Worm (Caenorhabditis elegans): ENCODE measurements around the gene Y50E8A.12.

The Y50E8A.12 gene

DNA sequence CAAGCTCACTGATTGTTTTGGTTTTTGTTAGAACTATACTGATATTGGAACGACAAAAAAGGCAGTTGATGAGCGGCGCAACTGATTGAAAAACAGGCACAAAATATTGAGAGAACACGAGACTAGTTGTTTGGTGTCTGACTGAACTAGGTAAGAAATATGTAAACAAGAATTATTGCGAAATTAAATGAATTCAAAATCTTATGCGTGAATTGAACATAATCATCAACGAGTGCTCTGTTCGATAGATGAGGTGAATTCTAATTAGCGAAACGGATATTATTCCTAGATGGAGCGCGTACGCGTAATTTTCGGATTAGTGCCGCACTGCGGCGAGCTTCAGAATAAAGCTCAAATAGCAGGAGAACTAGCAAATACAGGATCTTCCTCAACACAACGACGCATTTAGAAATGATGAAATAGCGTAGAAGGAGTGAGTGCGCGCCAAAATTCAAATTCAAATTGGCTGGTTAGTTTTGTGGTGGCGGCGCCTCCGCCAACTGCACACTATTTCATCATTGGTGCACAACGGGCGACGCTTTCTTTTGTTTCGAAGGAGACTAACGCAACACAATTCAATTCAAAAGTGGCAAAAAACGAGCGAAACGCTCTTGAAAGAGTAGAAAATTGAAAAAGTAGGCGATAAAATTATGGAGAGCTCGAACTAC is 48.2 kb upstream of the Y50E8A.12 start:
- peak in 1 of 2 experiments; percentile 3 for TF ChIP-seq unc-62 (GFP tag; optimal IDR thresholded peaks at IDR 0.05 in 1 of 2)
- TF ChIP-seq unc-62 (tag; optimal IDR thresholded peaks at IDR 0.05), result no peak
- no peak for TF ChIP-seq lin-13 (GFP tag; optimal IDR thresholded peaks at IDR 0.05)
- TF ChIP-seq hlh-30 (tag; optimal IDR thresholded peaks at IDR 0.05; ENCODE audit: insufficient read depth), result no peak
- TF ChIP-seq fkh-10 (GFP tag; optimal IDR thresholded peaks at IDR 0.05), result no peak
- no peak for TF ChIP-seq lin-1 (GFP tag; IDR thresholded peaks at IDR 0.05)
- TF ChIP-seq zag-1 (tag; optimal IDR thresholded peaks at IDR 0.05), result no peak
- no peak for TF ChIP-seq nhr-102 (tag; optimal IDR thresholded peaks at IDR 0.05)
- TF ChIP-seq daf-16 (GFP tag; optimal IDR thresholded peaks at IDR 0.05), result no peak
- peak; percentile 80 for TF ChIP-seq daf-16 (tag; optimal IDR thresholded peaks at IDR 0.05)
- no peak for TF ChIP-seq mxl-2 (GFP tag; conservative IDR thresholded peaks at IDR 0.05)
- TF ChIP-seq zip-2 (tag; optimal IDR thresholded peaks at IDR 0.05), result no peak
- no peak for TF ChIP-seq pha-4 (GFP tag; IDR thresholded peaks at IDR 0.05)
- no peak for TF ChIP-seq pha-4 (tag; optimal IDR thresholded peaks at IDR 0.05)
- peak; percentile 44 for TF ChIP-seq aha-1 (tag)
- no peak for TF ChIP-seq nhr-11 (tag; optimal IDR thresholded peaks at IDR 0.05)
- no peak for TF ChIP-seq dmd-8 (GFP tag; IDR thresholded peaks at IDR 0.05)
- TF ChIP-seq F44E2.7 (GFP tag; IDR thresholded peaks at IDR 0.05), result no peak
- no peak; the same call in 1 of the 2 replicates for TF ChIP-seq egl-43 (GFP tag; IDR thresholded peaks at IDR 0.05)
- TF ChIP-seq T26A8.4 (GFP tag; IDR thresholded peaks at IDR 0.05), result no peak
- TF ChIP-seq nhr-77 (tag; optimal IDR thresholded peaks at IDR 0.05), result peak; percentile 13
- no peak for TF ChIP-seq mxl-3 (GFP tag; optimal IDR thresholded peaks at IDR 0.05)
- TF ChIP-seq zfp-3 (GFP tag; conservative IDR thresholded peaks at IDR 0.05), result no peak
- TF ChIP-seq T20F7.1 (GFP tag; optimal IDR thresholded peaks at IDR 0.05), result no peak
- no peak for TF ChIP-seq ceh-28 (tag; optimal IDR thresholded peaks at IDR 0.05)
- no peak for TF ChIP-seq saeg-2 (GFP tag; IDR thresholded peaks at IDR 0.05)
- TF ChIP-seq Y48G9A.11 (GFP tag; IDR thresholded peaks at IDR 0.05), result no peak

DNA sequence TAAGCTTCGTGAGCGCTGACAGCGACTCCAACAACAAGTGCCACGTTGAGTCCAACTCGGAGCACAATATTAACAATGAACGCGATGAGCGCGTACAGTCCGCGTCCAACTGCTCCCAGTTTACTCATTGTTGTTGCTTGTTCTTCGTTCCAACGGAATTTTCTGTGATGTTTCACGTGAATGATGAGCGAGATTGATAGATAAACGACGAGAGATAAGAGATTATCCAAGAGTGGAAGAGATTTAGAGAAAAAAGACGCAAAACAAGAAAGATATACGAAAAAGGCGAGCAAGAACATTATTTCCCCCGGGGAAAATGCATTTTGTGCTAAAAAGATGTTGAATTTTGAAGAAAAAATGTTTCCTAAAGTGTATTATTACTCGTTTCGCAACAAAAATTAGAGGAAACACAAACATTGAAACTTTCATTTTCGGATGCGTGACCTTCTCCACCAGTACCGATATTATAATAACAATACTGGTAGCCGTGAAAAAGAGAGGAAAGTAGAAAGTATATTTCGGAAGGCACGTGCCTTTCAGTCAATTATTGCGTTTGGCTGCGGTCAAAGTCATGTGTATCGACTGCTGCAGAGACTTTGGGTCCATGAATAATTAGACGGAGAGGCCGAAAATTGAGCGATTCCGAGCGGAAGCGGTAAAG is 47.6 kb upstream of the Y50E8A.12 start:
- TF ChIP-seq nhr-11 (tag; optimal IDR thresholded peaks at IDR 0.05), result peak; percentile 2
- peak; percentile 55 for TF ChIP-seq hlh-30 (tag; optimal IDR thresholded peaks at IDR 0.05; ENCODE audit: insufficient read depth)
- no peak for TF ChIP-seq lin-13 (GFP tag; optimal IDR thresholded peaks at IDR 0.05)
- TF ChIP-seq jun-1 (tag; optimal IDR thresholded peaks at IDR 0.05), result no peak
- no peak for TF ChIP-seq zfp-2 (tag; optimal IDR thresholded peaks at IDR 0.05)
- no peak for TF ChIP-seq pha-4 (GFP tag; IDR thresholded peaks at IDR 0.05)
- no peak for TF ChIP-seq pha-4 (tag; optimal IDR thresholded peaks at IDR 0.05)
- TF ChIP-seq hlh-11 (tag; optimal IDR thresholded peaks at IDR 0.05), result peak; percentile 27
- TF ChIP-seq egl-43 (GFP tag; IDR thresholded peaks at IDR 0.05), result no peak
- no peak for TF ChIP-seq unc-39 (tag; optimal IDR thresholded peaks at IDR 0.05)
- no peak for TF ChIP-seq daf-19 (GFP tag; conservative IDR thresholded peaks at IDR 0.05)
- TF ChIP-seq daf-16 (GFP tag; optimal IDR thresholded peaks at IDR 0.05), result no peak
- peak; percentile 63 for TF ChIP-seq daf-16 (tag; optimal IDR thresholded peaks at IDR 0.05)
- no peak for TF ChIP-seq ama-1 (optimal IDR thresholded peaks at IDR 0.05)
- no peak for TF ChIP-seq T26A8.4 (GFP tag; IDR thresholded peaks at IDR 0.05)
- TF ChIP-seq daf-12 (tag; optimal IDR thresholded peaks at IDR 0.05), result no peak
- peak; percentile 44 for TF ChIP-seq aha-1 (tag)
- no peak for TF ChIP-seq fos-1 (tag; optimal IDR thresholded peaks at IDR 0.05)
- TF ChIP-seq lim-7 (GFP tag; IDR thresholded peaks at IDR 0.05), result no peak
- TF ChIP-seq mdt-29 (GFP tag; IDR thresholded peaks at IDR 0.05), result 0 out of 2 replicates have a peak, but pooled peaks have one; percentile 20
- no peak for TF ChIP-seq lin-1 (GFP tag; IDR thresholded peaks at IDR 0.05)
- TF ChIP-seq dmd-8 (GFP tag; IDR thresholded peaks at IDR 0.05), result no peak
- TF ChIP-seq ztf-7 (tag; optimal IDR thresholded peaks at IDR 0.05), result no peak
- TF ChIP-seq zip-11 (GFP tag; IDR thresholded peaks at IDR 0.05), result no peak
- TF ChIP-seq rbr-2 (tag; optimal IDR thresholded peaks at IDR 0.05), result no peak
- TF ChIP-seq zfp-3 (GFP tag; conservative IDR thresholded peaks at IDR 0.05), result no peak
- TF ChIP-seq dmd-6 (GFP tag; IDR thresholded peaks at IDR 0.05), result no peak
- no peak for TF ChIP-seq ctbp-1 (GFP tag; IDR thresholded peaks at IDR 0.05)
- no peak for TF ChIP-seq pqm-1 (tag; optimal IDR thresholded peaks at IDR 0.05)
- TF ChIP-seq php-3 (GFP tag; IDR thresholded peaks at IDR 0.05), result no peak
- TF ChIP-seq mdl-1 (tag; optimal IDR thresholded peaks at IDR 0.05), result peak in 1 of 2 experiments; percentile 24
- TF ChIP-seq daf-8 (GFP tag; IDR thresholded peaks at IDR 0.05), result no peak
- no peak for TF ChIP-seq madf-9 (GFP tag; conservative IDR thresholded peaks at IDR 0.05)
- no peak for TF ChIP-seq tra-1 (GFP tag; IDR thresholded peaks at IDR 0.05)
- TF ChIP-seq F37D6.2 (tag; optimal IDR thresholded peaks at IDR 0.05), result no peak
